Worm (Caenorhabditis elegans): ENCODE measurements around the gene F41G3.18.
A peak's percentile ranks its signal among the peaks of the same experiment; 100 is the strongest.

The F41G3.18 gene

DNA sequence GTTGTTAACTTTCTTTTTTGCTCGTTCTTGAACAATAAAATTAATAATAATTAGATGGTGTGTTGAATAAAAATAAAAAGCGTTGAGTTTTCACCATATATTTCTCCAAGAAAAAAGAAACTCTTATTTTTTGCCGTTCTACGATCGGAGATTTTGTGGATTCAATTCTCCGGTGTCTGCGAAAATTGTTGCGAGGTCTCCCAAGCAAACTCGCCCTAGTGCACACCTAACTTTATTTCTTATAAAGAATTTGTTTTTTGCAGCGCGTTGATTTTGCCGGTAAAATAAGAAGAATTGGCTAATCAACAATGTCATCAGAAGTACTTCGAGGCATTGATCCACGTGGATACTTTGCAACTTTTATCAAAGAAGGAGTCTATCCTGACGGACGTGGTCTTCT lies 26.7 kb upstream of the F41G3.18 start, which contains the start of gene exos-8 (continued):
- TF ChIP-seq sdz-38 (tag; optimal IDR thresholded peaks at IDR 0.05): no peak
- peak; percentile 50 for TF ChIP-seq madf-10 (tag; optimal IDR thresholded peaks at IDR 0.05)
- peak; percentile 36; the same call in 1 of the 2 replicates for TF ChIP-seq madf-8 (GFP tag; conservative IDR thresholded peaks at IDR 0.05)
- no peak for TF ChIP-seq attf-6 (GFP tag; IDR thresholded peaks at IDR 0.05)
- TF ChIP-seq gei-17 (GFP tag; optimal IDR thresholded peaks at IDR 0.05): no peak
- TF ChIP-seq madf-3 (GFP tag; IDR thresholded peaks at IDR 0.05): 0 out of 2 replicates have a peak, but pooled peaks have one; percentile 15
- TF ChIP-seq F37B4.10 (GFP tag; IDR thresholded peaks at IDR 0.05): no peak
- no peak for TF ChIP-seq nfyb-1 (GFP tag; IDR thresholded peaks at IDR 0.05)
- TF ChIP-seq lsl-1 (GFP tag; optimal IDR thresholded peaks at IDR 0.05): peak; percentile 34
- no peak for TF ChIP-seq snpc-1.3 (tag; optimal IDR thresholded peaks at IDR 0.05; ENCODE audit: insufficient read depth)
- no peak for TF ChIP-seq B0336.3 (GFP tag; IDR thresholded peaks at IDR 0.05)
- TF ChIP-seq B0019.2 (GFP tag; conservative IDR thresholded peaks at IDR 0.05): no peak
- no peak for TF ChIP-seq B0261.1 (tag; optimal IDR thresholded peaks at IDR 0.05)
- TF ChIP-seq Y79H2A.3 (GFP tag; conservative IDR thresholded peaks at IDR 0.05): no peak
- TF ChIP-seq mel-28 (tag; optimal IDR thresholded peaks at IDR 0.05; ENCODE audit: borderline replicate concordance): no peak
- peak; percentile 40 for TF ChIP-seq lin-54 (GFP tag; optimal IDR thresholded peaks at IDR 0.05)
- peak; percentile 71 for TF ChIP-seq unc-130 (GFP tag; optimal IDR thresholded peaks at IDR 0.05)
- 0 out of 2 replicates have a peak, but pooled peaks have one; percentile 14 for TF ChIP-seq cebp-1 (GFP tag; IDR thresholded peaks at IDR 0.05)
- TF ChIP-seq cebp-1 (tag; optimal IDR thresholded peaks at IDR 0.05): no peak
- no peak for TF ChIP-seq dpff-1 (tag; optimal IDR thresholded peaks at IDR 0.05)
- TF ChIP-seq cebp-2 (GFP tag; IDR thresholded peaks at IDR 0.05): no peak
- no peak; the same call in 1 of the 2 replicates for TF ChIP-seq lir-1 (GFP tag; conservative IDR thresholded peaks at IDR 0.05)
- no peak for TF ChIP-seq athp-1 (tag; optimal IDR thresholded peaks at IDR 0.05)
- TF ChIP-seq nhr-27 (tag; optimal IDR thresholded peaks at IDR 0.05): no peak
- no peak for TF ChIP-seq atf-7 (tag; optimal IDR thresholded peaks at IDR 0.05)
- TF ChIP-seq ztf-26 (tag; optimal IDR thresholded peaks at IDR 0.05): no peak
- TF ChIP-seq Y53G8AR.9 (GFP tag; conservative IDR thresholded peaks at IDR 0.05): no peak
- no peak for TF ChIP-seq mes-4 (tag; optimal IDR thresholded peaks at IDR 0.05)
- TF ChIP-seq F55B11.4 (tag; optimal IDR thresholded peaks at IDR 0.05; ENCODE audit: borderline replicate concordance, insufficient read depth): no peak
- no peak for TF ChIP-seq hlh-12 (tag; optimal IDR thresholded peaks at IDR 0.05)
- no peak for TF ChIP-seq let-607 (tag; optimal IDR thresholded peaks at IDR 0.05)
- TF ChIP-seq hlh-26 (GFP tag; conservative IDR thresholded peaks at IDR 0.05): no peak
- TF ChIP-seq F57C9.4 (tag; optimal IDR thresholded peaks at IDR 0.05): no peak
- no peak for TF ChIP-seq snpc-4 (GFP tag; optimal IDR thresholded peaks at IDR 0.05)
- TF ChIP-seq snpc-4 (tag; optimal IDR thresholded peaks at IDR 0.05): no peak
- TF ChIP-seq fkh-3 (tag; optimal IDR thresholded peaks at IDR 0.05): no peak
- no peak for TF ChIP-seq Y53F4B.3 (GFP tag; IDR thresholded peaks at IDR 0.05)
- no peak for TF ChIP-seq repo-1 (tag; optimal IDR thresholded peaks at IDR 0.05)
- peak; percentile 32 for TF ChIP-seq K12H6.12 (tag; optimal IDR thresholded peaks at IDR 0.05)
- no peak for TF ChIP-seq ceh-40 (GFP tag; IDR thresholded peaks at IDR 0.05)
- TF ChIP-seq Y67H2A.10 (GFP tag; conservative IDR thresholded peaks at IDR 0.05): no peak

DNA sequence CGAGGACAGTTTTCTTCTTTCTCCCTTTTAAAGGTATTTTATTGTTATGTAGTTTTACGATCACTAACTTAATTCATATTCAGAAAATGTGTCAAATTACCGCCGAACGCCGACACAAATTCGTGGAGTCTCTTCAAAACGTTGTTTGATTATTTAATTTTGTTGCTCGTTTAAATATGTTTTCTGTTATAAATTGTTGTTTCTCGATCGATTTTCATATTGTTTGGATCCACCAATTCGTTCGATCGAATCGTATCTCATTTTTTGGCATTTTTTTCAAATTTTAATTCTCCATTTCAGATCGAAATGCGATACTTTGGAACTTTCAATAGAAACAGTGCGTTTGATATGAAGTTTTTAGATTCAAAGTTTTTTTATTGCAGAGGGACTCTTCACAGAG lies 25.5 kb upstream of the F41G3.18 start, which contains the start of gene F41G3.6:
Gene F41G3.6, plus strand, starts transcription at position 301 of the 400 bp plus-strand sequence.
- TF ChIP-seq F52B5.7 (tag; optimal IDR thresholded peaks at IDR 0.05) (no peak), xnd-1 (tag; optimal IDR thresholded peaks at IDR 0.05) (no peak), bed-1 (GFP tag; IDR thresholded peaks at IDR 0.05) (no peak), Y95B8A.8 (GFP tag; IDR thresholded peaks at IDR 0.05) (no peak), ztf-28 (GFP tag; IDR thresholded peaks at IDR 0.05) (no peak), egrh-3 (GFP tag; IDR thresholded peaks at IDR 0.05) (no peak), hsf-1 (GFP tag; IDR thresholded peaks at IDR 0.05) (no peak)

Measured in whole organism, young adult.